Fruit fly (Drosophila melanogaster): ENCODE measurements around the gene Gr64f.

The Gr64f gene

DNA sequence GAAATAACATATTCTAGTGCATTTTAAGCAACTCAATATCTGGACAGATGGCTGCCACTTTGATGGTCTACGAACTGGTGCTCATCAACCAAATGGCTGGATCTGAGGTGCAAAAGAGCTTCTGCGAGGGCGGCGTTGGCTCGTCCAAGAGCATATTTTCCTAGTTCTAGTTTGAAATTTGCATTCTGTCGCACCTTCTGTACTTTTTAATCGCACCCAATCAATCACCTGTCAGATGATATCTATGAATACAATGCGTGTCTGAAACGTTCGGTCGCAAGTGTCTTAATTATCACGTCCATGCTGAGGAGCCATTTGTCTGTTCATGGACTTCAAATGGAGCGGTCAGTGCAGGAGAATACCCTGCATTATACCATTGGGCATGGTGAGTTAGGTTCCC is 3.8 kb upstream of the Gr64f start, which contains the start of the genes Gr64d and Gr64e:
Gene Gr64d (plus strand): TSS at position 301 of the 400 bp plus-strand sequence.
Gene Gr64e (plus strand): TSS at position 380 of the 400 bp plus-strand sequence.
- no peak for TF ChIP-seq CG8478 (optimal IDR thresholded peaks at IDR 0.05)
- TF ChIP-seq CTCF (optimal IDR thresholded peaks at IDR 0.05), result no peak

DNA sequence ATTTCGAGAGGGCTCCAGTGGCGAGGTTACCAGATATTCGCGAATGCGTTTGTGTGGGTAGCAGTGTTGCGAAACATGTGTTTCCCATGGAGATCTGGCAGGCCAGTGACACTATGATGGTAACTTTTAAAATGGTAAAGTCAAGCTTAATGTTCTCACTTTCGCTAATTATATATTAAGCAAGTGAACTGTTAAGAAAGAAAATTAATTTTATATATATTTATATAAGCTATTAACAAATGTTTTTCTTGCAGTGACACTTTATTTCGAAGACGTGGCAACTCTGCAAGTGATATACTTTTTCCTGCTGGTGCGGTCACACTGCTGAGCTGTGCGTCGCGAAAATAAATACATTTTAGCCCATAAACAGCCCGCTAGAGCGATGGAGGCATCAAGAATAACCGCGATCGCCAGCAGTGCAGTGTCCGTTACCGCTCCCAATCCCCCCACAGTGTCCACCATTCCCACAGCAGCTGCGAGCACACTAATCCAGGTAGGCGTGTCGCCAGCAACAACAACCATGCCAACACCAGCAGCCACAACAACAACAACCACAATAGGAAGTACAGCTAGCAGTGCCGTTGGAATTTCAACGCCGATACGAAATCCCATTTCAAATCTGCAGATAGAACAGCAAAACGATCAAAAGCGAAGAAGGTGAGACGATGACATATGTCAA is 4.8 kb downstream of the Gr64f start, which contains the start of the genes CG11593 and Rcd5:
Gene CG11593 (minus strand): TSS at position 236 of the 679 bp plus-strand sequence.
Gene Rcd5 (plus strand): TSS at position 283 of the 679 bp plus-strand sequence.
- TF ChIP-seq CTCF (optimal IDR thresholded peaks at IDR 0.05) (no peak), CG8478 (optimal IDR thresholded peaks at IDR 0.05) (no peak)

DNA sequence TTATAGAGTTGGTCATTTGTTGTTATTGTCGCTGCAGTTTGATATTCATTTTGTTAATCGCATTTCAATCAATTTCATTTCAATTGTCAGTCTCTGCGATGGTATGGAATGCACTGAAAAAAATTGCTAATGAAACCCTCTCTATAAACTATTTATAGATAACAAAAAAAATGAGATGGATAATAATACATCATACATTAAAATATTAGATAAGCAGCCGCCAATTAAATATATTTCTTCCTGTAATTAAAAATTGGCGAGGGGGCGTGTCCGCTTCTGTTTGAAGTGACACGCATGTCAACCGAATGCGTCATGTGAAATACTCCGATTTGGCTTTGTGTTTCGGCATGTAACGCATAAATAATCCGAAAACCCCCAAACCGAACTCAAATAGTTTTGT is 8.9 kb downstream of the Gr64f start:
- TF ChIP-seq CTCF (optimal IDR thresholded peaks at IDR 0.05) (no peak), CG8478 (optimal IDR thresholded peaks at IDR 0.05) (no peak)

DNA sequence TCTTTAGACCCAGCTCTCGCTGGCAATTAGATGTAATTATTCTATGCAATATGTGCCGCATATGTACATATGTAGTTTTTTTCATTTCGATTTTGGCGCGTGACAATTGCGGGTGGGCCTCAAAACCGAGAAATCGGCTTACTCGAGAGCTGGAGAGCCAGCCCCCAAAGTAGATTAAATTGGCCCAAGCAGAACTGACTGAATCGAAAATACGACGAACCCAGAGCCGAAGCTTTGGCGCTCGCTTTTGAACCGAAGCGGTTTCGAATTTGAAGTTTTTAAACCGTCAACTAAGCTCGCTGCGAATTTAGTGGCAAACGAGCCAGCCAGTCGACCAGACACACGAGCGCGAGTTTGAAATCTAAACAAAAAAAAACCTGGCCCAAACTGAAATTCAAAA is 10.7 kb downstream of the Gr64f start, which contains the start of gene CG1136:
Gene CG1136 (plus strand): TSS at position 308 of the 400 bp plus-strand sequence.
- TF ChIP-seq CTCF (optimal IDR thresholded peaks at IDR 0.05) (no peak), CG8478 (optimal IDR thresholded peaks at IDR 0.05) (no peak)

DNA sequence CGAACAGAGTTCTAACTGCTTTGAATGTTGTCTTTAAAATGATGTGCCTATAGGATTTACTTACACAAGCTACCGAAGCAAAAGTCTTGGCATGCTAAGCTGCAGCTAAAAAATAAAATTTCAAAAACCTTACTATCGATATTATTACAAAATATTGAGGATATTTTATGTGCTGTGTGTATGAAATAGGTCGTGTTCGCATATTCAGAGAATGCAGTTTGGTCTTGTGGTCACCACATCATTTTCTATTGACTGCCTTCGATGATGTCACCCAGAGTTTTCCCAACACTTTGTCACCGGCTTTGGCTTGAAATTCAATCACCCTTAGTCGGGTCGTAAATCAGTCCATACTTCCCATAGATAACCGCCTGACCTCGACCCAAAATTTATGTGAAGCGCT is 12.0 kb downstream of the Gr64f start, which contains the start of gene Dpy-30L2:
Gene Dpy-30L2 (minus strand): TSS at position 101 of the 400 bp plus-strand sequence.
- TF ChIP-seq CG8478 (optimal IDR thresholded peaks at IDR 0.05), result no peak
- TF ChIP-seq CTCF (optimal IDR thresholded peaks at IDR 0.05), result no peak

DNA sequence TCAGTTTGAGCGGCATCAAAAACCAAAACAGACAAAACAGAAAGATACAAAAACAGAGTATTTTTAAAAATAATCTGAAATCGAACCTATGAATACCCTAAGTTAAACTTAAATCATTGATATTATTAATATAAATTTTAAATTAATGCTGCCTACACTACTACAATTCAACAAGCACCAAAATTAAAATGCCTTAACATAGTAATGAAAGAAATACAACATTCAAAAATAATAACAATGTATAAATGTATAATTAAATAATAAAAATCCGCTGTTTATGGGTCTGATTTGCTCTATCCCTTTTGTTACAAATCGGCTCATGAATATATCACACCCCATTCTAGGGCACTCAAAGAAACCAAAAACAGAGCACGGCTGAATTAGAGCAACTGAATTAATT is 13.5 kb downstream of the Gr64f start:
- TF ChIP-seq CTCF (optimal IDR thresholded peaks at IDR 0.05) (no peak), CG8478 (optimal IDR thresholded peaks at IDR 0.05) (no peak)

DNA sequence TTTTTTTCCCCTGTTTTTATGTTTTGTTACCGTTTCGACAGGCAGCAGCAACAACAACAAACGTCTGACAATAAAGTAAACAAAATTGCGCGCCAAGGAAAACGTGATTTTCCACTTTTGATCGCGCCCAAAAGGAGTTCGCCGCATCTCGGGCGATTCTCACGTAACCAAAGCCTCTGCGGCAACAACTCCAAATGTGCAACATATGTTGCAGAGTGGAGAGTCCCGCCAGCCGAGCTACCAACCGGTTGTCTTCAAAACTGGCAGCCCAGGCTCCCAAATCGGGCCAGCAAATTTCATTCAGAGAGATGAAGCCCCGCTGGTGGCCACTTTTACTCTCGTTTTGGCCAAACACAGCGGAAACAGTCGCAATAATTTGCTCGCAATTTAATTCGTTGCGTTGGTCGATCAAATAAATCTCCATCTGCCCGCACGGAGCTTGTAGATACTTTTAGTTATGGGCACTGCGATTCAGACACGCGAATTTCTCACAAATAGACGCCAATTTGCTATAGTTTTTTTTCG is 19.9 kb downstream of the Gr64f start:
- TF ChIP-seq CTCF (optimal IDR thresholded peaks at IDR 0.05) (no peak), CG8478 (optimal IDR thresholded peaks at IDR 0.05) (no peak)

DNA sequence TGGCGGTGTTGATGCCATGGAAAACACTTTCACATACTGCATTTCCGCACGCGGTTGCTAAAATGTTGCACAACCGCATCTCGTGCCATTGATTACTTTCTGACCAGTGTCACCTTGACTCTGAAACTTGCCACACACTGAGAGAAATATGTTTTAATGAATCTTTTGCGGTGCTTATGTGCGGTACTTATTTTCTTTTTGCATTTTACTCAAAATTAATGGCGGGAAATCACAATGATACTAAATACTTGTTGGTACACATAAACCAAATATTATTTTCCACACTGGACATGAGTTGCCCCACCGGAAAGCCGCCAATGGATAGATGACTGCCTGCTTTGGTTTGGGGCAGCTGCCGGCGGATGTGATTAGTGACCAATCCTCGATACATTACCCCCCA is 21.2 kb downstream of the Gr64f start:
- TF ChIP-seq CTCF (optimal IDR thresholded peaks at IDR 0.05) (no peak), CG8478 (optimal IDR thresholded peaks at IDR 0.05) (no peak)

DNA sequence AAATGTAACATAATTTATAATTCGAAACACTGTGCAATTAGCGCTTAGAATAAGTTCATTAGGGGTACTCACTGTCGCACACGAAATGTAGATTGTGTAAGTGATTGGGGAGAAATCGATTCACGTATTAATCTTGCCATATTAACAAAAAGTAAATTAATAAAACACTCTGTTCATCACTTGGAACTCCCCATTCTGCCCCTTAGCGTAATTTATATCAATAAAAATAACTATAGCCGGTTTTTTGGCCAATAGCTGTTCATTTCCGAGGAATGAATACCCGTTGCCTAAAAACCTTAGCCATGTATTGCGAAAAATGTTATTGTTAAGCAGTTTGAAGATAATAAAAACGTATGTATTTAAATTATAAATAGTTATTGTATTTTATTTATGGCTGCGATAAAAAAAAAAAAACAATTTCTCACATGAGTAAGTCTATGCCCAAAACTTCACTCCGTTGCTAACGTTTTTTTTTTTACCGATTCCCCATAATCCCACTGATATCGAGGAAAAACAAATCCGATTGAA is 23.8 kb downstream of the Gr64f start, which contains the start of gene Ugt305A1:
Gene Ugt305A1 (plus strand): TSS at position 478 of the 528 bp plus-strand sequence.
- TF ChIP-seq CG8478 (optimal IDR thresholded peaks at IDR 0.05), result no peak
- no peak for TF ChIP-seq CTCF (optimal IDR thresholded peaks at IDR 0.05)

DNA sequence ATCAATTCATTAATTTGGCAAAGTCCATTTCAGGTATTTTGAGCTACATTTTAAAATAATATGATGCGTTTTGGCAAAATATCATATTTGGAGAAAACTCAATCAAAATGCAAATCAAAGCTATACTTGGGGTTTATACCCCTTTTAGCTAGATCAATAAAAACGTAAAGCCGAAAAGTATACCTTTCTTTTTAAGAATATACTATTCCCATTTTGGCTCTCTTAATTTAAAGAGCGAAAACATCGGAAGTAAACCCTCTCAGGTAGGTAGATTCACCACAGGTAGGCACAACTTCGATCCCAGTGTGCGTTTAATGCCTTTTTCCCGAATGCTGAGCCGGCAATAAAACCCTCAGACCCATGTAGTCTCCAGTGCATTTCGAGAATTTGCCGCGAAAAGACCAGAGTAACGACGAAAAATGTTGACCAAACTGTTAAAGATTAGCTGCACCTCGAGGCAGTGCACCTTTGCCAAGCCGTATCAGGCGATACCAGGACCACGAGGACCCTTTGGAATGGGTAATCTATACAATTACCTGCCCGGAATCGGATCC is 26.4 kb downstream of the Gr64f start, which contains the start of gene dib:
Gene dib (plus strand): TSS at position 372 of the 554 bp plus-strand sequence.
- TF ChIP-seq CG8478 (optimal IDR thresholded peaks at IDR 0.05) (no peak), CTCF (optimal IDR thresholded peaks at IDR 0.05) (no peak)

DNA sequence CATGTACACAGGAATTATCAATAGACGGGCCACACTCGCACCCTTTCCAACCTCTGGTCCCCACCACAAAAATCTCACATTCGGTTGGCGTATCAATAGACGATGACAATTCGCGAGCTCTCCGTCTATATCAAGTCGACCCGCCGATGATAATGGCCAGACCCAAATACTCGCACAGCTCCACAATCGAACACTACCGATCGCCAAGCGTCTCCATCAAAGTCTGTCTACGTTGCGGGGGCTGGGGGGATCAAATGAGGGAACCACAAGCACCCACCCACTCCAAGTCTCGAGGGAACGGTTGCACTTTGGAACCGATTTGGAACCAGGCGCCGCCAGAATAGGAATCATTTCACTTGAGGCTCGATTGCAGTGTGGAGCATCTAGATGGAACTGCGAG is 32.8 kb downstream of the Gr64f start:
- TF ChIP-seq CG8478 (optimal IDR thresholded peaks at IDR 0.05) (no peak), CTCF (optimal IDR thresholded peaks at IDR 0.05) (no peak)

DNA sequence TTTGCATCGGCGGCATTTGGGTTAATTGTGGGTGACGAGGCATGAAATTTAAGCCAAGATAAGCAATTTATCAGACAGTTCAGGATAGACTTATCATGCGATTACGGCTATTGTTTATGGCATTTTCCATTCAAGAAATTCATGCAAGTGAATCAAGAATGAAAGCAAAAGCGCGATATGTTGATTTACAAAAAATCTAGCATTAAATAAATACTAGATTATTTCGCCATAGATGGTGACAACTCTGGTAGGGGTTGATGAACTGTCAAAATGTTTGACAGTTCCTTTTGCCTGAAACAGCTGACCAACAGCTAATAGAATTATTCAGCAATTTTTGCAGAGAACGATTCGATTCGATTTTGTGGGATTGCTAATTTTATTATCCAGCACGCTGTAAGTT is 33.5 kb downstream of the Gr64f start, which contains the start of gene CG32259:
Gene CG32259 (plus strand): TSS at position 301 of the 400 bp plus-strand sequence.
- TF ChIP-seq CG8478 (optimal IDR thresholded peaks at IDR 0.05), result no peak
- TF ChIP-seq CTCF (optimal IDR thresholded peaks at IDR 0.05), result no peak

DNA sequence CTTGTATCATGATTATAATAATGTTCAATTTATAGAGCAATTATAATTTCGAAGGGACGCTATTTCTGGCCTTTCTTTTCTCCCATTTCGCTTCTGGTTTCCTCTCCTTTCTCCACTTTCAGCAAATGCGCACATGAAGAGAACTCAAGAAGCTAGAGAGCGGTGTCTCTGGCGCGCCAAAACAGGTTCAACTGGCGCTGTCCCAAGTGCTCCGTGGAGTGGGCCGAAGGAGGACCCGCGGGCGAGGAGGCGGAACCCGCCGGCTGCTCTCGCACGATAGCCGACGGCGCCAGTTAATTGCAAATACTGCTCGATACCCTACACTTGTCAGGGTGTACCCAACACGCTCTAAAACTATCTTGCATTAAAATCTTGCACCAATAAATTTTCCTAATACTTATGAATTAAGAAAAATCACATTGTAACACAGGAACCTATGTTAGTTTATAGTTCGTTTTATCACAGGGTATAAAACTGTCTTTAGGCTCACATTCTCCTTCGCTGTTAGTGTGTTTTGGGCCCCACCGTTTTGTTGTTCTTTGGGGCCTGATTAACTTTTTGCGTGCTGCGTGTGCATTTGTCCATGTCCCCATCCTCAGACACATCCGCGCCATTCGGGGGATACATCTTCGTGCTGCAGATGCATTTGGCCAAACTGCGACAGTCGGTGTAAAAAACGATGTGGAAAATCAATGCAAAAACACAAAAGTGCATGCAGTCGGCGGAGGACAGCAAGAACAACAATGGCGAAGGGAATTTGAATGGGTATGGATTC is 34.8 kb downstream of the Gr64f start:
- TF ChIP-seq CTCF (optimal IDR thresholded peaks at IDR 0.05), result no peak
- TF ChIP-seq CG8478 (optimal IDR thresholded peaks at IDR 0.05), result no peak

DNA sequence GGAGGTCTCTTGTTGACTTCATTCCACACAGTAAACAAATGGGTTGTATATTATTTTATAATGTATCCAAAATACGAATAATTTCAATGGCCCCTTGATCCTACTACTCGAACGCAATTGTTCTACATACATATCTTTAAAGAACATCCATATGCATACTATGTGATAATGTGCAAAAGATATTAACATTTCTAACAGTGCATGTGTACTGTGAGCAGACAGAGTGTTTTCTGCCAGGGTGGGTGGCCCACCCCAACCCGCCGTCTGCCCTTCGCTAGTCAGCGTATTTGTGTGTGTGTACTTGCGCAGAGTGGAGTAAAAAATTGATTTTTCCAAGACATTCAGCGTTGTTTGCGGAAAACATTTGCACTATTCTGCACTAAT is 35.4 kb downstream of the Gr64f start:
- TF ChIP-seq CG8478 (optimal IDR thresholded peaks at IDR 0.05) (no peak), CTCF (optimal IDR thresholded peaks at IDR 0.05) (no peak)

Data from S2 (cell line).